Worm (Caenorhabditis elegans): Measurements from ENCODE around the gene srbc-63.

DNA sequence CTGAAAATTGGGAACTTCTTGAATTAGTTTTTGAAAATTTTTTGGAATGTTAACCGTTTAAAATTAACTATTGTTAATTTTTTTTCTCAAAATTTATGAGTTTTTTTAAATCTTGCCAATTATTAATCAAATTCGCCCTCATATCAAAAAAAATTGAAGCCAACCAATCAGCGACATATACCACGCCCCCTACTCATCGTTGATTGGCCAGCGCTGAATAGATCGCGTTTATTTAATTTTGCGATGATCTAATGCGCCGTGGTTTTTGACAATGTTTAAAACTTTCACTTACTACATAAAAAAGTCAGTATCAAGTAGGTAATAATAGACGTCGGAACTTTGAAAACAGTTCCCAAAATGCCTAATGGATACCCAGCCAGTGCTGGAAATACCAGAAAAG is 29.9 kb upstream of the srbc-63 start:
- TF ChIP-seq aly-2 (tag; optimal IDR thresholded peaks at IDR 0.05): no peak
- no peak for TF ChIP-seq nhr-47 (tag; optimal IDR thresholded peaks at IDR 0.05)
- TF ChIP-seq sptf-1 (tag; optimal IDR thresholded peaks at IDR 0.05): no peak
- TF ChIP-seq mdl-1 (tag; optimal IDR thresholded peaks at IDR 0.05): no peak
- TF ChIP-seq fkh-10 (GFP tag; optimal IDR thresholded peaks at IDR 0.05): no peak
